Worm (Caenorhabditis elegans): Measurements from ENCODE around the gene gex-2.

gex-2 gene

DNA sequence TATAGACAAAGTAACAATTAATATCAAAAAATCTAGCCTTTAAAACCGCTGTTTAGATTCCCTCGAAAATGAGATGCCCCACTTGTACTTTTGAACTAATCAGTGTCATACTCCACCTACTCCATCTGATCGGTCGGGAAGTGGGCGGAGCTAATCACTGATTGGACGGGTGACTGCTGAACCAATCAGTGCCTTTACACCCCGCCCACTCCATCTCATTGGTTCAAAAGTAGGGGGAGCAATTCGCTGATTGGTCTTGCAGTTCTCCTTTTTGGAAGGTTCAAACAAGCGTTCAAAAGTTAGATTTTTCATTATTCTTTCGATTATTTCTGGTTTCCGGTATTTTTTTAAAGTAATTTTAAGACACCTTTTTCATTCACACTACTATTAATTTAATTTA, 40.6 kb downstream of the gex-2 start:
- TF ChIP-seq him-1 (tag; optimal IDR thresholded peaks at IDR 0.05), result no peak
- no peak for TF ChIP-seq W03F9.2 (tag; optimal IDR thresholded peaks at IDR 0.05)
- TF ChIP-seq dao-5 (tag; optimal IDR thresholded peaks at IDR 0.05), result no peak

ce11 chrIV:615244-615643, 42.7 kb downstream of the gex-2 start, which contains the start of gene C18H7.1:
Gene C18H7.1 (plus strand): TSS chrIV:615544.
- no peak for TF ChIP-seq dao-5 (tag; optimal IDR thresholded peaks at IDR 0.05)
- no peak for TF ChIP-seq W03F9.2 (tag; optimal IDR thresholded peaks at IDR 0.05)
- TF ChIP-seq him-1 (tag; optimal IDR thresholded peaks at IDR 0.05), result no peak

ce11 chrIV:619766-620165, 47.2 kb downstream of the gex-2 start:
- TF ChIP-seq him-1 (tag; optimal IDR thresholded peaks at IDR 0.05) (no peak), dao-5 (tag; optimal IDR thresholded peaks at IDR 0.05) (no peak), W03F9.2 (tag; optimal IDR thresholded peaks at IDR 0.05) (no peak)

DNA sequence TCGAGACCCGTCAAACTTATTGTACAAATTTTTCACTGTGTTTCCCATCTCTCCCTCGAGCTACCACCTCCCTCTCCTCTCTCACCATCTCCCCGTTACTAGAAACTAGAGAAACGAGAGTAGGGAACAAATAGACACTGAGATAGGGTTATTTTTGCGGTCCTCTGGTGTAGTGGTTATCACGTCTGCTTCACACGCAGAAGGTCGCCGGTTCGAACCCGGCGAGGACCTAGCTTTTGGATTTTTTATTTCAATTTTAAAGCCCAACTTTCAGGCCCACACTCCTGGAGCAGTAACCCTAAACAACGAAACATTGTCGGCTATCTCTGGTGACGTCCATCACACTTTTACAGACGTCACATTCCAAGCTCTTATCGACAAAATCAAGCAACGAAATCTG, 47.8 kb downstream of the gex-2 start:
- peak; percentile 48 for TF ChIP-seq dao-5 (tag; optimal IDR thresholded peaks at IDR 0.05)
- no peak for TF ChIP-seq W03F9.2 (tag; optimal IDR thresholded peaks at IDR 0.05)
- TF ChIP-seq him-1 (tag; optimal IDR thresholded peaks at IDR 0.05), result peak; percentile 56

DNA sequence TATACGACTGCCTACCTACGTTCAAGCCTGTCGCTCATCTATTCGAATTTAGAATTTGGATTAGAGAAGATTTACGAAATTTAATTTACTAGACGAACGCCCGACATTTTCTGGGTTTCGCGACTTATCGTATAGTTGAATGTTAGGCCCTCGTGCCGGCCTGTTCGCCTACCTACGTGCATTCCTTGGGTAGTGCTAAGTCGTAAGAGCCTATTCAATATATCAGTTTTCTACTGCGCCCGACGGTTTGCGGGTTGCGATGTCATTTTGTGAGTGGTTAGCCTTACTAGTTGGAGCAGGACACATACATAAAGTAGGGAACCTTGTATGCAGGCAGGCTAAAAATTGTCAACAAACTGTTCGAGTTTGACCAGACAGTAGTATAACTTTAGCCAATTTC, 50.4 kb downstream of the gex-2 start:
- TF ChIP-seq W03F9.2 (tag; optimal IDR thresholded peaks at IDR 0.05), result no peak

DNA sequence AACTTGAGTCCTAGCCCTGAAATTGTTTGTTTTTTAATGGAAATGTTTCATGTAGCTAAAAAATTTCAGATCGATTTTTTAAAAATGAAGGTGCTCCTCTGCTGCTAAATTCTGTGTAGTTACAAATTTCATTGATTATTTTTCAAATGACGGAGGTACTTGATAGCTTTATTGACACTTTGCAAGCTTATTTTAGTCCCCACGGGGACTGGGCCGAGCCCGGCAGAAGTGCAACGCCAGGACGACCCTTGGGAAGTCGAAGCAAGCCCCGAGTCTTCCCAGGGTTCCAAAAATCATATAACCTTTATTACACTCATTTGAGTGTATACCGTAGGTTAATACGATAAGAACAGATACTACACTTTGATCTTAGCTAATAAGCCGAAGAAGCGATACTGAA, 51.3 kb downstream of the gex-2 start:
- TF ChIP-seq him-1 (tag; optimal IDR thresholded peaks at IDR 0.05) (no peak), dao-5 (tag; optimal IDR thresholded peaks at IDR 0.05) (no peak), W03F9.2 (tag; optimal IDR thresholded peaks at IDR 0.05) (no peak)

ce11 chrIV:625947-626548, 53.5 kb downstream of the gex-2 start:
- TF ChIP-seq W03F9.2 (tag; optimal IDR thresholded peaks at IDR 0.05), result no peak
- TF ChIP-seq dao-5 (tag; optimal IDR thresholded peaks at IDR 0.05), result no peak
- no peak for TF ChIP-seq him-1 (tag; optimal IDR thresholded peaks at IDR 0.05)

DNA sequence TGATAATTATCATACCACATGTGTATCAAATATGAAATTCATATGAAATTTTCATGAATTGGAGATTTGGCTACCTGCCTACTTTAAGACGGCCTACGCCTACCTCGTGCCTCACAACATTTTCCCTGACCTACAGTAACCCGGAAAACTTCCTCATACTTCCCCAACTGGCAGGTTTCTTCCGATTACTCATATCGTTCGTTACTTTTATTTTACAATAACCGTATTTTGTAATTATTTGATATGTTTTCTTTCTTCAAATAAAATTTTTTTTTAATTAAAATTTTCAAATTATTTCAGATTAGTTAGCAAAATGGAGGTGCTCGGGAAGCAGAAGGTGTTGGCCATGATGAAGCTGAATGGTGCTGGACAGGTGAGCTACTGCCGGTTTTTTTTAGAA, 54.7 kb downstream of the gex-2 start, which contains the start of gene nhr-76:
Gene nhr-76 (plus strand): TSS at position 301 of the 400 bp plus-strand sequence.
- TF ChIP-seq W03F9.2 (tag; optimal IDR thresholded peaks at IDR 0.05) (no peak), dao-5 (tag; optimal IDR thresholded peaks at IDR 0.05) (no peak), him-1 (tag; optimal IDR thresholded peaks at IDR 0.05) (no peak)

DNA sequence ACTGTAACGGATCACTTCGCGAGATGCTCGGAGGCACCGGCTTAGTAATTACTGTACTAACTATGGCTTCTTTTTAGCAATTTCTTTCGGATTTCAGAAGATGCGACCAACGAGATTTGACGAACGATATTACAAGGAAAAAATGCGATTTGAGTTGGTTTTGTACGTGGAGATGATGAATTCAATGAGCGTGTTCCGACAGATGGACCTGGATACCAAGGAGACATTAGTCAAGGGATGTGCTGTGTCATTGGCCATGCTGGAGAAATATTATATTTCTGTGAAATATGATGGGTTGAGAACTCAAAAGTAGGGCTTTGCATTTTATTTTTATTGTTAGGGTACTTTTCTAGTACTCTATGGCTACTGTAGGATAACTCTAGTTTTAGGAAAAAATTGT, 58.0 kb downstream of the gex-2 start:
- TF ChIP-seq W03F9.2 (tag; optimal IDR thresholded peaks at IDR 0.05), result no peak
- TF ChIP-seq him-1 (tag; optimal IDR thresholded peaks at IDR 0.05), result no peak
- TF ChIP-seq dao-5 (tag; optimal IDR thresholded peaks at IDR 0.05), result no peak

ce11 chrIV:631869-632268, 59.3 kb downstream of the gex-2 start:
- TF ChIP-seq W03F9.2 (tag; optimal IDR thresholded peaks at IDR 0.05), result no peak
- TF ChIP-seq dao-5 (tag; optimal IDR thresholded peaks at IDR 0.05), result no peak
- TF ChIP-seq him-1 (tag; optimal IDR thresholded peaks at IDR 0.05), result no peak
